Fruit fly (Drosophila melanogaster) whole organism, larva: Measurements from ENCODE around the gene CG5665.

Experiments
- noc ChIP-seq: fragments of 200-800 bp; sonication (Bioruptor generic); optimal IDR thresholded peaks from 3 replicates; lab custom pipeline; 2019; ENCODE audit warnings: missing biosample characterization, mild to moderate bottlenecking, missing genetic modification characterization, moderate library complexity

Gene CG5665

DNA sequence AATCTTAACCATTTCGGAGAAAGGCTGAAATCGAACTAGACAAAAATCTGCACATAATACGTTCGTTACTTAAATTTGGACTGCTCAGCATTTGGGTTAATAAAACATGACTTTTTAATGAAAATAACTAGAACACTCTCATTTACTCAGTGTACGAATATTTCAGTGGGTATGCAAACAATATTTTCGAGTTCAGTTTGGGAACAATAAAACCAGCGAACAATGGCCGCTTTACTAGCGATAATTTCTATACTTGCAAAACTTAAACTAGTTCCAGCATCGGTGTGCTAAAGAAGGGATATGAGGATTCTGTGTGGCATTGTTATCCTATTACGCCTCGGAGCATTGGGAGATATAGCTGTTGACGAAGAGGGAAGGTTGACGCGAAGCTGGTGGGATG, at the start of gene CG5665:
Gene CG5665, plus strand, starts transcription at position 301 of the 400 bp plus-strand sequence.
- no peak for TF ChIP-seq noc (tag; lab: Kevin White, UChicago)

DNA sequence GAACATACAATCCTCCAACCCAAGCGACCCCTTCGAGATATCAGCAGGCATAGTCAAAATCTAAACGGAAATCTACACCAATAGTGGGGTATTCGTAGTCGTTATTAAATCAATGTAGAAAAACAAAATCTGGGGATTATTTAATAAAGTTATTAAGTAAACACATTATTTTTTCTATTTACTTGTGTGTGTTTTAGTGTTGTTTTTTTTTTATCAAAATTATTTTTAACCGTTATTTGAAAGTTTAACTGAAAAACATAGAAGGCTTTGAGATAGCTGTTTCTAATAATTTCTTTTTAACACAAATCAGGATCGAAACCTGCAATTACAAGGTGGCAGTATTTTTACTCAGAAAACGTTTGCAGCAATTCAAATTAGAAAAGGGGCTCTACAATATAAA, 49.0 kb upstream of the CG5665 start, which contains the start of gene polo:
Gene polo, plus strand, starts transcription at position 301 of the 400 bp plus-strand sequence.
- TF ChIP-seq noc (tag; lab: Kevin White, UChicago), result no peak

DNA sequence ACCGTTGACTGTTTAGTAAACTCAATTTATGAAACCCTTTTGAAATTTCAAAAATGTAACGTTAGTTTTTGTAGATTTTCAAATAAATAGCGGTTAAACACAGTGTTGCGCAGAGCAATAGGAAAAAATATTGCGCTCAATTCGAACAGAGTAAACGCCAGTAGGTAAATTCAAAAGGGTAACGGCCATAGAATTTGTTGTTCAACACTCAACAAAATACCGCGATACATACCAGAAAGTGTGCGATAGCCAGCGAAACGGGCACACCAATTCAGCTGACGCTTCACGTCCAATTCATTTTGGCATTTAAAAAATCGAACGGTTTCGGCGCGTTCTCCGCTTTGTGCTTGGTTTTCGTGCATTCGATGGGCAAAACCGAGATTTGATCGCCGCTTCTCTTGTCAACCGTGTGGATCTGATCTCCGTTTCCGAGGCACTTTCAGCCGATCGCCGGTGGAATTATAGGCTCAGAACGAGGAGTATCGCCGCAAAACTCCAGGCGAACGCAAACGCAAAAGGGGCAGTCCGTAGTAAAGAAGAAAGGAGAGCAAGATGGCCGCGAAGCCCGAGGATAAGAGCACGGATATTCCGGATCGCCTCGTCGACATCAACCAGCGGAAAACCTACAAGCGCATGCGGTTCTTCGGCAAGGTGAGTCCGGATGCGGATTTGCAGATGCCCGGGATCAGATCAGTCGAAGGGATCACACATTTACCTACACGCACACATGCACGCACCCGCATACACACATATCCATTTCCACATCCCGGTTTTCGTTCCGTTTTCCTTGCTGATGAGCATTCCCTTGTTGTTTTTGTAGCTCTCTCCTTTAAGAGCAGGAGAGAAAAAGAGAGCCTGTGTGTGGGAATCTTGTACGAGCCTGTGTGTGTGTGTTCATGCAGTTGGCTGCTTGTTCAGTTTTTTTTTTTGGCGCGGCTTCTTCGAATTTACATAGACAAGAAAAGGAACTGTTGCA, 48.3 kb upstream of the CG5665 start:
- no peak for TF ChIP-seq noc (tag; lab: Kevin White, UChicago)

DNA sequence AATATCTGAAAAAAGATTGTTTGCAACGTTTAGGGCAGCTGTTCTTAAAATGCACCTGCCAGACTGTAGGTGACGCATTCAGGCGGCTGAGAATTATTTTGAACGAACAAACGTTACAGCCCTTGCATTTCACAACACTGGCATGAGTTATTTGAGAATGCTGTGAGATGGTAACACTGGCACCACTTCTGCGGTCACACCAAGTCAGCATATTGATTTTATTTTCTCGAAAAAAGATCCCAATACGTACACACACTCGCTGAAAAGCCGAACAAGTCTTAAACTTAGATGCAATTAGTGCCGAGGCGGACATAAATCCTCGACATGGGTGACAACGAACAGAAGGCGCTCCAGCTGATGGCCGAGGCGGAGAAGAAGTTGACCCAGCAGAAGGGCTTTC, 44.8 kb upstream of the CG5665 start, which contains the start of gene alphaSnap:
Gene alphaSnap, plus strand, starts transcription at position 164 of the 400 bp plus-strand sequence.
- no peak for TF ChIP-seq noc (tag; lab: Kevin White, UChicago)

DNA sequence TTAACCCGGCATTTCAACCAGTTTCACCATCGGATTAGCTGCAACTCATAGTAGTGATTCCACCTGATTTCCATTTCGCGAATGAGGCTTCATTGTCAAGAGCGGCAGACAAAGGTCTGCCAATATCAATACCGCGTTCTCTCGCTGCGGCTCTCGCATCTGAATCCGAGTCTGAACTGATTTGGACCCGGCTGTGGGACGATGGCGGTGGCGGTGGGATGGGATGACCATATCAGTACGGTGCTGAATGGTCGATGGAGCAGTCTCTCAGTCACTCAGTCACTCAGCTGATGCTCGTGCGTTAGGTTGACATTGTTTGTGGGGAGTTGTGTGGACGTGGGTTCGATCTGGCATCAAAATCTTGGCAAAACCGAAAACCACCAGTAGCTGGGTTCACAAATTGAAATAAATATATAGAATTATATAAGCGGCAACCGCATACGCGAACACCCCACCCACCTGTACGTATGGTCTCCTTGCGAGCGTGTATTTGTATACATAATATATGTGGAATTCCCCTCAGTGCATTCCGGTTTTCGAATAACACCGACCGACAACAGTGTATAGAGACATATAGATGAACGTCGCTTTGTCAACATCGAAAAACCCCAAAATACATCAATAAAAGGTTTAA, 41.2 kb upstream of the CG5665 start, which contains the start of gene Spn77Ba:
Gene Spn77Ba, plus strand, starts transcription at position 235 of the 634 bp plus-strand sequence.
- TF ChIP-seq noc (tag; lab: Kevin White, UChicago), result no peak

DNA sequence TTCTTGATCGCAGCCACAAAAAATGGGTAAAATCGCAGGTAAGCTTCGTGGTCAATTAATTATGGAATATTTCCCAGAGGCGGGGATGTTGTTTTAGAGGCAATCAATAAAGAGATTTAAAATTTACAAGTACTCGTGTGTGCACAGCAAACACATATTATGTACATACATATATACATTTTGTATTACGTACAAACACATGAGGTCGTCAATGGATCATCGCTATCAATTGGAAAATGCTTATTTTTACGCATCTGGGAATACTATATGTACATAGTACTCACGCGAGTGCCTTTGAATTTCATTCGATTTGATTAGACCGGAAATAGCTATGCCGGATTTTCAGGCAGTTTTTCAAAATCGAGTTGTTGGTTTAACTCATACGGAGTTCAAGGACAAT, 40.6 kb upstream of the CG5665 start:
- TF ChIP-seq noc (tag; lab: Kevin White, UChicago), result no peak

DNA sequence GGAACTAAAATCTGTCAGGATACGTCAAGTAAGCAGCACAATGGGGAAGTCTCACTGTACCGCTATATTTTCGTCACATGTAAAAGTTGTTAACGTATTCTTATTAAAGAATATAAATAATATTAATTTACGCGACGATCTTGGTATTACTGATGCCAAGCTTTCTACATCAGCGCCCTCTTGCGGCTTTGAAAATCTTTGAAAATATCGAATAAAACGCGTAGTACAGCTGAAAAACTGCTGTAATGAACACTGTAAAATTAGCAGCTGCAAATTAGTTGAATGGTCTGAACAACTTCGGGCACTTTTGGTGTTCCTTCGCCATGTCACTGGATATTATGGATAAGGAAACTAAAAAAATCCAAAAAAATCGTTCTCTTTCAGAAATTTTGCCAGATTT, 38.3 kb upstream of the CG5665 start:
- TF ChIP-seq noc (tag; lab: Kevin White, UChicago), result no peak

DNA sequence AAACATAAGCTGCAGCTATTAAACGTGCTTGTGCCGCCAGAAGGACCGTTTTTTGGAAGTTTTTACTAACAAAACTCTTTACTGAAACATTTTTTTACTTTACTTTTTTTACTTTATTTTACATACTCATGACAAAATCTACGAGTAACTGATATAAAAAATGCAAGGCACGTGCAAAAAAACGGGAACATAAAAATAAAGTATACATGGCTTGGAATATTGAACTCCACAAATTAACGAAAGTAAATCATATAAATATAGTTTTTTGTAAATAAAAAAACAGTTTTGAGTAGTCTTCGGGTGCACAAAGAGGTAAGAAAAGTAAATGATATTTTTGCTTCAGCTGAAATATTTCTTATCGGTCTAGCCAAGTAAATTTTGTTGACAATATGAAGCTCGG, 37.7 kb upstream of the CG5665 start, which contains the start of gene Spn77Bb:
Gene Spn77Bb, plus strand, starts transcription at position 301 of the 400 bp plus-strand sequence.
- TF ChIP-seq noc (tag; lab: Kevin White, UChicago), result no peak

DNA sequence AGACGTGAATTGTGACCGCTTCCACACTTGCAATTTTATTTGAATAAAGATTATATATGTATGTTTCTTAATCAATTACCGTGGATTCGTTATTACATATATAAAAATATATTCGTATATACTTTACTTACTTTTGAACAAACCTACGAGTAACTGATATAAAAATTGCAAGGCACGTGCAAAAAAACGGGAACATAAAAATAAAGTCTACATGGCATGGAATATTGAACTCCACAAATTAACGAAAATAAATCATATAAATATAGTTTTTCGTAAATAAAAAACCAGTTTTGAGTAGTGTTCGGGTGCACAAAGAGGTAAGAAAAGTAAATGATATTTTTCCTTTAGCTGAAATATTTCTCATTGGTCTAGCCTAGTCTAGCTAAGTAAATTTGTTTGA, 16.0 kb upstream of the CG5665 start, which contains the start of gene Spn77Bc:
Gene Spn77Bc, plus strand, starts transcription at position 301 of the 400 bp plus-strand sequence.
- TF ChIP-seq noc (tag; lab: Kevin White, UChicago), result no peak

DNA sequence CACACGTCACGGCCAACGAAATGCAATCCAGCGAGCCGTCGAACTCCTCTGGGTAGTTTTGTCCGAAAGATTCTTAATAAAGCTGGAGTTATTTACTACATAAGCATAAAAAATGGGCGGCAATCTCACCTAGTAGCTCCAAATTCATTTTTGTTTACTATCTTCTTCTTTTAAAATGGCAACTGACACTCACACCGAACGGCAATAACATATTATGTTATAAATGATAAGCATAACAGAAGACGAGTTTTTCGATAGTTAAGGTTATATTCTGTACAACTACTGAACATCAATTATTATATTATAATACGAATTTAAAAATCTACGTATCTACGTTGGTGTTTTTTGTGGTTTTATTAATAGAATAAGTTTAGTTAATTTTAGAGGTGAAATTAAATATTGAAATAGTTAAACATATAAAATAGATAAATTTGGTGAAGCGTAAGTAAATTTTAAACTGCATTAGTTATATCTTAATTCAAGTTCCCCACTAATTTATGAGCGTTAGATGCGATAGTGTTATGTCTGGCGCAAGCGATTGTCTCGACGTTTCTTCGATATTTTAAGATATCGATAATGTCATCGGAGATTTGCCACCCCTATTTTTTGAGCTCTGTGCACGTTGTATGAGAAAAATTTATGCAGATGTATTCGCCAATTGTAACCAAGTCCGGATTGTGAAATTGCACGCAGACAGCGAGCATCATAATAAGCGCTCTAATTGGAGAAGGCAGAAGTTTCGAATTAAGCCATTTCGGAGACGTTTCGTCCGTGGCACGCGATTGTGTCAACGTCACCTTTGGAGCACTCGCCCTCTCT, 10.3 kb upstream of the CG5665 start, which contains the start of the genes Rbbp5 and eRF1:
Gene Rbbp5, minus strand, starts transcription at position 181 of the 819 bp plus-strand sequence.
Gene eRF1, plus strand, starts transcription at position 594 of the 819 bp plus-strand sequence.
- peak; percentile 57 for TF ChIP-seq noc (tag; lab: Kevin White, UChicago)

DNA sequence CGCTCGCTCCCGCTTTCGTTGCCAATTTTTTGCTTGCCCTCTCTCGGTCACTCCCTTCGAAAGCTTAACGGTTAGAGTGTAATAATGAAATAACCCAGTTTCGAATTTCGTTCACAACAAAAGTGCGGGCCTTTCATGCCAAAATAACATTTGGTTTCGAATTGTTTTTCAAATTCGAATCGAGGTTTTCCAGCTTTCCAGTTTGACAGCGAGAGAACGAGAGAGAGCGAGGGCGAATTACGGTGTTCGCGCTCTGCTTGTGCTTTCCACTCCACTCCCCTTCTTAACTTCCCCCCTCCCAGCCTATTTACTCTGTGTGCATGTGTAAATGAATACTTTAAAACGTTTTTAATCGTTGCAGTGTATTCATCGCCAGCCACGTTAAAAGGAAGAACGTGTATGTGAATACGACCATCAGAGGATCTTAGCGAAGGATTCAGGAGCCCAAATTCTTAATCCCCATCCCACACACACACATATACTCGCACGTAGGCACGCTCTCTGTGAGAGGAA, 9.7 kb upstream of the CG5665 start:
- no peak for TF ChIP-seq noc (tag; lab: Kevin White, UChicago)

DNA sequence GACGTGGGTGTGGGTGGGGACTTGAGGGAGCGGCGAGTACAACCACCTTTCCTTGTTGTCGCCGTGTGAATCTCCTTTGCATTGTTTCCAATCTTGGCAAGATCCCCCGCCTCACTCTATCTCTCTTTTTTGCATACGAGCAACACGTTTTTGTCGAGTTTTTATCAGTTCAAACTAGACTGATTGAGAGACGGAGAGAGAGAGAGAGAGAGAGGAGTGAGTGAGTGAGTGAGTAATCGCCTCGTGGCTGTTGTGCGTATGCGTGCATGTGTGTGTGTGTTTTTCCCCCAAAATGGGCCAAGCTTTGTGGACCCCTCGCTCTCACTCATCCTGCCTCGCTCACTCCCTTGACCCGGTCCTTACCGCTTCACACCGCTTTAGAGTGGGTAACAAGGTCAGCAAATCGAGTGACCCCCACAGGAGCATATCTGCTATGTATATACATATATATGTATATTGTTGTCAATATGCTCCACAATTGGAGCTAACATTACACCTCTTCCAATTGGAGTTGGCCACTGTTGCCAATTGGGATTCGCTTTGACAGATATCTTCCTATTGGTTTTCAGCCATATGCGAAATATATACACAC, 8.9 kb upstream of the CG5665 start:
- no peak for TF ChIP-seq noc (tag; lab: Kevin White, UChicago)

DNA sequence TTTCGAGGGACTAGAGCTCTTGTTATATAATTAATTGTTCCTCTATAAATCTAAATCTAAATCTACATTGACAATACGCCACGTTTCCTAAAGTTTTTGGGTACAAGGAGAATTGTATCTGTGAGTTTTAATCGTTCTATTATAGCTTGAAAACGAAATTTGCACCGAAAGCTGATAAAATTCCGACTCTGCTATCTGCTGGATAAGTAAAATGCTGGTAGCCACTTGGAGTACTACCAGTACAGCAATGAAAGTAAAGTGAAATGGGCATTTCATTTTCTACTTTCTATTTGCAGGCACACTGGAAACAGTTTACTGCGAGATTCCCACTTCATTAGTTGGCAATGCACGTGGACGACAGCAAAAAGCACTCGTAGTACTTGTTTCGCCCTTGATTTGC, 5.2 kb upstream of the CG5665 start, which contains the start of gene CG5618:
Gene CG5618, plus strand, starts transcription at position 301 of the 400 bp plus-strand sequence.
- TF ChIP-seq noc (tag; lab: Kevin White, UChicago), result no peak

DNA sequence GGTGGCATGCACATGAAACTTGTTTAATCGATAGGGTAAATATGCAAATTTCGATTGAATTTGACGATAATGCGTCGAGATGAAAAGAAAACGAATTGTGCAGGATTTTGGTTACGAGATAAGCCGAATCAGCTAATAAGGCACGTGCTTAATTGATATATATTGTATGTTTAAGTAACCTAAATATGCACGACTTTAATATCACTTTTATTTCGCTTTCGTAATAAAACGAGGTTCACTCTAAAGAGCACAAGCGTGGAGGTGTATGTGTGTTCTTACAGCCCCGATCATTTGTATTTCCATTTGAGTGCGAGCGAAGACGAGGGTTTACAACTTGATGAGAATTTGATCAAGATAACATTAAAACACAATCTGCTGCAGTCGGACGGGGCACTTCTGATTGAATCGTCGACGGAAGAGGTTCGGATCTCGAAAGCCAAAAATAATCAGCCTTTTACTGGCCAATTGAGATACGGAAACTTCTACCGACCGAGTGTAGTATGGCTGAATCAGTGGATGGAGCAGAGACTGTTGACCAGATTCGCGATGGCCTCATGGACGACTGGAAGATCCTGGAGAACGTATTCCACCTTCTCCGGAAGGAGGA, 4.5 kb upstream of the CG5665 start:
- TF ChIP-seq noc (tag; lab: Kevin White, UChicago), result no peak
